Worm (Caenorhabditis elegans) whole organism, L4 larva: ENCODE measurements around the gene C47D12.5.

Source experiments
- D1046.2 ChIP-seq: fragments of 200-800 bp; sonication (Bioruptor generic); IDR thresholded peaks from 2 replicates; pipeline ENCODE4 v1.3.6; 2022; ENCODE audit warnings: missing genetic modification characterization, missing compliant biosample characterization
- F10B5.3 ChIP-seq: sonication (generic microtip); optimal IDR thresholded peaks from 2 replicates; lab custom pipeline; 2016; ENCODE audit warnings: mild to moderate bottlenecking, missing genetic modification characterization, missing compliant biosample characterization
- F37D6.2 ChIP-seq: sonication (generic microtip); optimal IDR thresholded peaks from 2 replicates; lab custom pipeline; 2016; ENCODE audit warnings: mild to moderate bottlenecking, missing genetic modification characterization, missing compliant biosample characterization
- F49E8.2 ChIP-seq: sonication (generic microtip); optimal IDR thresholded peaks from 2 replicates; lab custom pipeline; 2016; ENCODE audit warnings: missing compliant biosample characterization, mild to moderate bottlenecking, missing genetic modification characterization, borderline replicate concordance
- T20F7.1 ChIP-seq: fragments of 200-800 bp; sonication (Bioruptor generic); optimal IDR thresholded peaks from 2 replicates; lab custom pipeline; 2018; ENCODE audit warnings: mild to moderate bottlenecking, missing genetic modification characterization, missing compliant biosample characterization
- Y48G9A.11 ChIP-seq: fragments of 200-800 bp; sonication (Bioruptor generic); IDR thresholded peaks from 2 replicates; pipeline ENCODE4 v1.3.6; 2022; ENCODE audit warnings: missing genetic modification reagents, missing genetic modification characterization, missing compliant biosample characterization
- ZK337.2 ChIP-seq: fragments of 200-800 bp; sonication (Bioruptor generic); IDR thresholded peaks from 2 replicates; pipeline ENCODE4 v1.3.6; 2022; ENCODE audit warnings: missing genetic modification reagents, missing genetic modification characterization, missing compliant biosample characterization
- aha-1 ChIP-seq: fragments of 150-350 bp; peaks from one replicate; lab custom pipeline; 2014; ENCODE audit warnings: missing biosample characterization, missing genetic modification characterization
- daf-19 ChIP-seq: fragments of 200-800 bp; sonication (Bioruptor generic); conservative IDR thresholded peaks from 2 replicates; pipeline ENCODE4 v1.3.6; 2022; ENCODE audit warnings: missing genetic modification characterization, missing compliant biosample characterization
- dmd-6 ChIP-seq: fragments of 200-800 bp; sonication (Bioruptor generic); IDR thresholded peaks from 2 replicates; pipeline ENCODE4 v1.3.6; 2022; ENCODE audit warnings: missing genetic modification reagents, missing genetic modification characterization, missing compliant biosample characterization
- duxl-1 ChIP-seq: sonication (generic microtip); optimal IDR thresholded peaks from 2 replicates; lab custom pipeline; 2016; ENCODE audit warnings: mild to moderate bottlenecking, missing genetic modification characterization, moderate library complexity, missing compliant biosample characterization; ENCODE audit not compliant: poor library complexity
- dve-1 ChIP-seq: sonication (generic microtip); optimal IDR thresholded peaks from 2 replicates; lab custom pipeline; 2017; ENCODE audit warnings: antibody characterized with exemption, mild to moderate bottlenecking, missing genetic modification characterization, missing compliant biosample characterization; ENCODE audit not compliant: insufficient read depth
- egl-27 ChIP-seq: sonication (generic microtip); optimal IDR thresholded peaks from 3 replicates; lab custom pipeline; 2017; ENCODE audit warnings: missing biosample characterization, missing genetic modification reagents, missing genetic modification characterization
- egl-43 ChIP-seq: fragments of 200-800 bp; sonication (Bioruptor generic); IDR thresholded peaks from 2 replicates; pipeline ENCODE4 v1.3.6; 2022; ENCODE audit warnings: missing genetic modification reagents, missing genetic modification characterization, missing compliant biosample characterization
- jun-1 ChIP-seq: fragments of 150-350 bp; optimal IDR thresholded peaks from 2 replicates; lab custom pipeline; 2014; ENCODE audit warnings: missing biosample characterization, missing genetic modification reagents, missing genetic modification characterization
- lin-15B ChIP-seq: fragments of 150-350 bp; sonication (generic microtip); optimal IDR thresholded peaks from 3 replicates; lab custom pipeline; 2014; ENCODE audit warnings: missing biosample characterization, missing genetic modification characterization
- lin-29 ChIP-seq: fragments of 200-800 bp; sonication (Bioruptor generic); IDR thresholded peaks from 2 replicates; pipeline ENCODE4 v1.3.6; 2022; ENCODE audit warnings: missing genetic modification reagents, missing genetic modification characterization, missing compliant biosample characterization
- lin-39 ChIP-seq: fragments of 150-350 bp; optimal IDR thresholded peaks from 2 replicates; lab custom pipeline; 2014; ENCODE audit warnings: missing biosample characterization, missing genetic modification reagents, missing genetic modification characterization
- lir-3 ChIP-seq: sonication (generic microtip); optimal IDR thresholded peaks from 2 replicates; lab custom pipeline; 2016; ENCODE audit warnings: mild to moderate bottlenecking, missing genetic modification characterization, missing compliant biosample characterization
- lsy-2 ChIP-seq, 2 experiments: fragments of 150-350 bp in 1 of 2; sonication (generic microtip) in 1 of 2; optimal IDR thresholded peaks; 2 replicates each; lab custom pipeline; 2014 to 2017; ENCODE audit warnings: missing biosample characterization in 2 of 2, missing genetic modification characterization in 2 of 2
- madf-5 ChIP-seq, 2 experiments: fragments of 200-800 bp; sonication (Bioruptor generic); IDR thresholded peaks; 2 replicates each; pipeline ENCODE4 v1.3.6; 2022; ENCODE audit warnings: missing compliant biosample characterization in 2 of 2, missing genetic modification characterization in 2 of 2
- madf-9 ChIP-seq: fragments of 200-800 bp; sonication (Bioruptor generic); conservative IDR thresholded peaks from 2 replicates; pipeline ENCODE4 v1.3.6; 2022; ENCODE audit warnings: missing genetic modification reagents, missing genetic modification characterization, missing compliant biosample characterization
- mep-1 ChIP-seq: fragments of 150-350 bp; sonication (generic microtip); optimal IDR thresholded peaks from 3 replicates; lab custom pipeline; 2014; ENCODE audit warnings: missing biosample characterization, missing genetic modification characterization
- nhr-102 ChIP-seq: sonication (generic microtip); optimal IDR thresholded peaks from 2 replicates; lab custom pipeline; 2016; ENCODE audit warnings: mild to moderate bottlenecking, missing genetic modification characterization, moderate library complexity, missing compliant biosample characterization
- nhr-111 ChIP-seq: fragments of 200-800 bp; sonication (Bioruptor generic); optimal IDR thresholded peaks from 2 replicates; lab custom pipeline; 2018; ENCODE audit warnings: mild to moderate bottlenecking, missing genetic modification characterization, missing compliant biosample characterization
- nhr-25 ChIP-seq: sonication (generic microtip); optimal IDR thresholded peaks from 2 replicates; lab custom pipeline; 2017; ENCODE audit warnings: missing genetic modification characterization, mild to moderate bottlenecking, missing compliant biosample characterization, antibody characterized with exemption, moderate library complexity, borderline replicate concordance; ENCODE audit not compliant: insufficient read depth
- nhr-28 ChIP-seq: fragments of 150-350 bp; optimal IDR thresholded peaks from 2 replicates; lab custom pipeline; 2014; ENCODE audit warnings: missing biosample characterization, missing genetic modification characterization
- nhr-77 ChIP-seq: fragments of 150-350 bp; optimal IDR thresholded peaks from 2 replicates; lab custom pipeline; 2014; ENCODE audit warnings: missing biosample characterization, missing genetic modification characterization
- php-3 ChIP-seq: fragments of 200-800 bp; sonication (Bioruptor generic); IDR thresholded peaks from 2 replicates; pipeline ENCODE4 v1.3.6; 2022; ENCODE audit warnings: missing genetic modification reagents, missing genetic modification characterization, missing compliant biosample characterization
- sdz-12 ChIP-seq: fragments of 200-800 bp; sonication (Bioruptor generic); optimal IDR thresholded peaks from 2 replicates; lab custom pipeline; 2018; ENCODE audit warnings: mild to moderate bottlenecking, missing genetic modification characterization, missing compliant biosample characterization
- set-16 ChIP-seq: fragments of 200-800 bp; sonication (Bioruptor generic); IDR thresholded peaks from 2 replicates; pipeline ENCODE4 v1.3.6; 2022; ENCODE audit warnings: missing genetic modification reagents, missing genetic modification characterization, missing compliant biosample characterization
- snpc-4 ChIP-seq: fragments of 150-350 bp; optimal IDR thresholded peaks from 2 replicates; lab custom pipeline; 2014; ENCODE audit warnings: missing biosample characterization, missing genetic modification characterization
- spr-1 ChIP-seq: sonication (generic microtip); optimal IDR thresholded peaks from 2 replicates; lab custom pipeline; 2016; ENCODE audit warnings: mild to moderate bottlenecking, missing genetic modification characterization, missing compliant biosample characterization
- spr-3 ChIP-seq: fragments of 200-800 bp; sonication (Bioruptor generic); optimal IDR thresholded peaks from 2 replicates; lab custom pipeline; 2018; ENCODE audit warnings: mild to moderate bottlenecking, missing genetic modification characterization, missing compliant biosample characterization
- tag-97 ChIP-seq: fragments of 200-800 bp; sonication (Bioruptor generic); IDR thresholded peaks from 2 replicates; pipeline ENCODE4 v1.3.6; 2022; ENCODE audit warnings: missing genetic modification characterization, missing compliant biosample characterization
- tra-1 ChIP-seq: fragments of 200-800 bp; sonication (Bioruptor generic); IDR thresholded peaks from 2 replicates; pipeline ENCODE4 v1.3.6; 2022; ENCODE audit warnings: missing genetic modification reagents, missing genetic modification characterization, missing compliant biosample characterization
- vab-7 ChIP-seq: fragments of 200-800 bp; sonication (Bioruptor generic); IDR thresholded peaks from 2 replicates; pipeline ENCODE4 v1.3.6; 2022; ENCODE audit warnings: missing genetic modification reagents, missing genetic modification characterization, missing compliant biosample characterization
- zag-1 ChIP-seq: fragments of 150-350 bp; optimal IDR thresholded peaks from 2 replicates; lab custom pipeline; 2014; ENCODE audit warnings: missing biosample characterization, missing genetic modification characterization
- zfp-3 ChIP-seq: fragments of 200-800 bp; sonication (Bioruptor generic); conservative IDR thresholded peaks from 2 replicates; pipeline ENCODE4 v1.3.6; 2022; ENCODE audit warnings: missing genetic modification reagents, missing genetic modification characterization, missing compliant biosample characterization
- ztf-11 ChIP-seq: fragments of 150-350 bp; optimal IDR thresholded peaks from 2 replicates; lab custom pipeline; 2014; ENCODE audit warnings: missing biosample characterization, missing genetic modification characterization

The C47D12.5 gene

DNA sequence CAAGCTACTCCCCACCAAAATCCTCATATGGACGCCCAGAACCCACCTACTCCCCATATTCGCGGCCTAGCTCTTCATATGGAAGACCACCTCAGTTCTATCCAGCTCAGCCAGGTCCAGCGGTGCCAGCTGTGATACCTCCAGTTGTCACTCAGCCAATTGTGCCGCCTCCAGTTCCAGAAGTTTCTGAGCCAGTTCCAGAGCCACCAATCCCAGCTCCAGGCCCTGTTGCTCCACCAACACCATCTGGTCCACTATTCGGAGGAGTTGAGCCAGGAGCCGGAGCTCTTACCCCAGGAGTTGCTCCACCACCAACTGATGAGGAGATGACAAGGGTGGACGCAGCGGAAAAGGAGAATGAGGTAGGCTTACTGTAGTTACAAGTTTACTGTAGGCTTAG, 36.5 kb upstream of the C47D12.5 start:
- TF ChIP-seq set-16 (GFP tag; lab: Robert Waterston, UW) (peak; percentile 79), php-3 (GFP tag; lab: Robert Waterston, UW) (0 out of 2 replicates have a peak, but pooled peaks have one; percentile 26), D1046.2 (GFP tag; lab: Robert Waterston, UW) (no peak), egl-43 (GFP tag; lab: Robert Waterston, UW) (0 out of 2 replicates have a peak, but pooled peaks have one; percentile 6)

DNA sequence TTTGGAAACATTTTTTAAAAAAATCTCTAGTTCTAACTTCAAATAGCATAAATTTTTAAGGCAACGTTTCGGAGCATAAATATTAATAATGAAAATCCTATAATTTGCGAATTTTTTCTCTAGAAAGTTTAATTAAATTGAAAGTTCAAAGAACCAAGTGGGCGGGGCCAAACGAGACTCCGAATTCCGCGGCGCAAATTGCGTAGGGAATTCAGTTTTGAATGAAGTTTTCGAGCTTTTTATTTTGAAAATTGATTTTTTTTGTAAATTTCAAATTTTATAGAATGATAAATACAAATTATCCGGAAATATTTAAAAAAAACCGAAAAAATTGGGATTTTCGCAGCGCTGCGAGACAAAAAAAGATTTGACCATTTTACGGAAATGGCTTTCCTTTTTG, 35.7 kb upstream of the C47D12.5 start:
- TF ChIP-seq egl-43 (GFP tag; lab: Robert Waterston, UW) = no peak
- no peak for TF ChIP-seq lin-39
- TF ChIP-seq spr-1 (tag; lab: Kevin White, UChicago) = peak; percentile 89
- TF ChIP-seq jun-1 (tag; lab: Kevin White, UChicago) = no peak
- peak; percentile 87 for TF ChIP-seq T20F7.1 (GFP tag; lab: Kevin White, UChicago)
- TF ChIP-seq Y48G9A.11 (GFP tag; lab: Robert Waterston, UW) = peak; percentile 71
- peak; percentile 77 for TF ChIP-seq spr-3 (GFP tag; lab: Kevin White, UChicago)
- TF ChIP-seq ZK337.2 = no peak

DNA sequence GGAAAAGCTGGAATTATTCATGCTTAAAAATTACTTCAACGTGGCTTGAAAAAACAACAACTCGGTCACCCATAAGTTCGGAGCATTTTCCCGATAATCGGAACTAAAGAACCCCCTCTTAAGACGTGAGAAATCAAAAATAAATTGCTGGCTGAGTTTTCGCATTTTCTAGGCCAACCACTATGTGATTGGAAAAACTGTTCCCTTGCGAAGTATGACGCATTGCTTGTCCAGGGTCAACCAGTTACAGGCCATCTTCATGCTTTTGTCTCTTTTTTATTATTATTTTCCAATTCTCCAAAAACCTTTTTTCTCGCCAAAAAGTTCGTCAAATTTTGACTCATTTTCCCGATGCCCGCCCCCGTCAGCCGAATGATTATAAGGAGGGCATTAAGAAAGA, 35.0 kb upstream of the C47D12.5 start, which contains the start of gene F13D12.3:
TSS of gene F13D12.3 (plus strand) at position 301 of the 400 bp plus-strand sequence.
- TF ChIP-seq lir-3 (no peak), aha-1 (peak; percentile 21)

DNA sequence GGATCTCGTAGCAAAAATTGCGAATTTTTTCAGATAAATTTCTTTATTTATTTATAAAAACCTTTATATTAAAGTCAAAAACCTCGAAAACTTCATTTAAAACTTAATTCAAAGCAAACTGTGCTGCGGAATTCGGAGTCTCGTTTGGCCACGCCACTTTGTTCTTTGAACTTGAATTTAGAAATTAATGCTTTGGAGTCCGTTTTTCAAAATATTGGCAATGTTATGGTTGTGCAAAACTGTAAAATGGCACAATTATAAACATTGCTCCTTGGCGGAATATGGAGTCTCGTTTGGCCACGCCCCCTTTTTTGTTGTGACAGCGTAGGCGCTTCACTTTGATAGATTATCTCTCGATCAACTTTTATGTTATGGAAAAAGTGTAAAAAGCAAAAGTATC, 34.5 kb upstream of the C47D12.5 start:
- TF ChIP-seq spr-1 (tag; lab: Kevin White, UChicago) (peak; percentile 95), T20F7.1 (GFP tag; lab: Kevin White, UChicago) (peak; percentile 91), spr-3 (GFP tag; lab: Kevin White, UChicago) (peak; percentile 93), Y48G9A.11 (GFP tag; lab: Robert Waterston, UW) (peak; percentile 76), dve-1 (tag; lab: Kevin White, UChicago) (no peak), madf-5 (GFP tag; IDR thresholded peaks at IDR 0.05; lab: Robert Waterston, UW) (no peak), sdz-12 (GFP tag; lab: Kevin White, UChicago) (no peak), madf-9 (GFP tag; lab: Robert Waterston, UW) (no peak)

DNA sequence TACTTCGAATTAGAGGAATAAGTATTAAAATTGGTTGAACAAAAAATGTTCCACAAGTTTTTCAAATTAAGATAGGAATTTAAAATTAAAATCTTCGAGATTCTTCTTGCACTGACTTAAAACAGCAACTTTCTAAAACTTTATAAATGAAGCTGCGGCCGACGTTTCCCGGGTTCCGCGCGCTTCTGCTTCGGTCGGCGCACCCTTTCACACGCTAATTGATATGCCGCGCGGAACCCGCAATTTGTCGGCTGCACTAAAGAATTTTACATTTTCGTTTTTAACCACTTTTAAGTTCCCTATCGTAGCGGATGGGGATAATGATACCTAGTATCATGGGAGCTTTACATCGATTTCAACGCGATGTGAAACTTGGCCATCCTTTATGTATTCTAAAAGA, 29.7 kb upstream of the C47D12.5 start:
- TF ChIP-seq snpc-4 (peak; percentile 56), zfp-3 (GFP tag; lab: Robert Waterston, UW) (no peak), ztf-11 (tag; lab: Kevin White, UChicago) (no peak)

DNA sequence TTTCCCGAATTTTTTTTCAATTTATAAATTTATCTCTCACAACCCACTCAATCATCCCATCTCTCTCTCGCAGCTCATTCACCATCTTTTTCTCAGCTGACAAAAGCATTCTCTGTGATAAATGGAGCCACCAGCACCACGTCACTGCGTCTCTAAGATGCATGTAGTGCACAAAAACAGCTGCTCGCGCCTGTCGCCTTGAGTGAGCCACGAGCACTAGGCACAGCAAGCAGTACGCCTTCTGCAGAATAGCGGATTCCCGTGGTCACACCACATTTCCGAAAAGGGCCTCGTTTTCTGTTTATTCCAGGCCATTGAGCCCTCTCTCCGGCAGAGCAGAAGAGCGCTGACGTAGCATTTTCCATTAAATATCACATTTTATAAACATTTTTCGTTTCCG, 28.5 kb upstream of the C47D12.5 start, which contains the start of gene F13D12.10:
TSS of gene F13D12.10 (plus strand) at position 231 of the 400 bp plus-strand sequence.
- TF ChIP-seq tra-1 (GFP tag; lab: Robert Waterston, UW) = no peak
- TF ChIP-seq lin-29 (GFP tag; lab: Robert Waterston, UW) = no peak
- TF ChIP-seq nhr-77 = no peak
- TF ChIP-seq vab-7 = no peak
- TF ChIP-seq nhr-111 (GFP tag; lab: Kevin White, UChicago) = no peak
- no peak for TF ChIP-seq lin-15B
- TF ChIP-seq zag-1 (tag; lab: Kevin White, UChicago) = no peak
- no peak for TF ChIP-seq daf-19 (GFP tag; lab: Robert Waterston, UW)
- no peak for TF ChIP-seq nhr-102 (tag; lab: Kevin White, UChicago)
- no peak for TF ChIP-seq egl-27 (tag; lab: Kevin White, UChicago)
- no peak for TF ChIP-seq tag-97 (GFP tag; lab: Robert Waterston, UW)
- no peak for TF ChIP-seq duxl-1 (tag; lab: Kevin White, UChicago)
- no peak; the same call in 1 of the 2 replicates for TF ChIP-seq dmd-6 (GFP tag; lab: Robert Waterston, UW)
- no peak for TF ChIP-seq egl-43 (GFP tag; lab: Robert Waterston, UW)
- no peak for TF ChIP-seq mep-1
- no peak for TF ChIP-seq F49E8.2
- peak; percentile 3 for TF ChIP-seq spr-1 (tag; lab: Kevin White, UChicago)
- no peak for TF ChIP-seq F10B5.3
- no peak for TF ChIP-seq nhr-28 (tag; lab: Kevin White, UChicago)
- TF ChIP-seq F37D6.2 (tag; lab: Kevin White, UChicago) = no peak
- peak in 1 of 2 experiments; percentile 21 for TF ChIP-seq lsy-2 (tag; optimal IDR thresholded peaks at IDR 0.05; lab: Kevin White, UChicago)
- TF ChIP-seq nhr-25 (tag; lab: Kevin White, UChicago) = no peak
- TF ChIP-seq zfp-3 (GFP tag; lab: Robert Waterston, UW) = no peak
- no peak for TF ChIP-seq spr-3 (GFP tag; lab: Kevin White, UChicago)
- no peak for TF ChIP-seq D1046.2 (GFP tag; lab: Robert Waterston, UW)
